Worm (Caenorhabditis elegans) whole organism, L4 larva: ENCODE results near the gene sru-20.

Source experiments
- daf-8 ChIP-seq: fragments of 200-800 bp; sonication (Bioruptor generic); IDR thresholded peaks from 2 replicates; pipeline ENCODE4 v1.3.6; 2022; ENCODE audit warnings: missing genetic modification characterization, missing compliant biosample characterization
- dmd-9 ChIP-seq: fragments of 200-800 bp; sonication (Bioruptor generic); IDR thresholded peaks from 2 replicates; pipeline ENCODE4 v1.3.6; 2022; ENCODE audit warnings: missing genetic modification reagents, missing genetic modification characterization, missing compliant biosample characterization
- mxl-2 ChIP-seq: fragments of 200-800 bp; sonication (Bioruptor generic); conservative IDR thresholded peaks from 2 replicates; pipeline ENCODE4 v1.3.6; 2022; ENCODE audit warnings: missing genetic modification reagents, missing genetic modification characterization, missing compliant biosample characterization
- nhr-41 ChIP-seq: fragments of 200-800 bp; sonication (Bioruptor generic); IDR thresholded peaks from 2 replicates; pipeline ENCODE4 v1.3.6; 2022; ENCODE audit warnings: missing genetic modification reagents, missing genetic modification characterization, missing compliant biosample characterization
- pha-4 ChIP-seq, 2 experiments: fragments of 150-350 bp in 1 of 2; fragments of 200-800 bp in 1 of 2; sonication (Bioruptor generic) in 1 of 2; IDR thresholded peaks in 1 of 2; optimal IDR thresholded peaks in 1 of 2; 2 replicates each; pipeline versions ENCODE4 v1.3.6 to Lab custom; 2014 to 2022; ENCODE audit warnings: missing genetic modification characterization in 2 of 2, missing genetic modification reagents in 2 of 2, missing biosample characterization in 1 of 2, missing compliant biosample characterization in 1 of 2
- zip-2 ChIP-seq: fragments of 150-350 bp; optimal IDR thresholded peaks from 2 replicates; lab custom pipeline; 2014; ENCODE audit warnings: missing biosample characterization, missing genetic modification characterization
- ztf-11 ChIP-seq: fragments of 150-350 bp; optimal IDR thresholded peaks from 2 replicates; lab custom pipeline; 2014; ENCODE audit warnings: missing biosample characterization, missing genetic modification characterization

- TF ChIP-seq dmd-9 (GFP tag; lab: Robert Waterston, UW) = no peak
- no peak for TF ChIP-seq daf-8
- no peak for TF ChIP-seq nhr-41 (GFP tag; lab: Robert Waterston, UW)
- TF ChIP-seq pha-4 (GFP tag; IDR thresholded peaks at IDR 0.05; lab: Robert Waterston, UW) = no peak
- TF ChIP-seq pha-4 (tag; optimal IDR thresholded peaks at IDR 0.05; lab: Kevin White, UChicago) = no peak
- no peak for TF ChIP-seq ztf-11 (tag; lab: Kevin White, UChicago)
- TF ChIP-seq mxl-2 (GFP tag; lab: Robert Waterston, UW) = no peak
- no peak for TF ChIP-seq zip-2
Observed at ce11 chrIV:12536358-12536757, 41.1 kb downstream of the sru-20 start.
